Worm (Caenorhabditis elegans): ENCODE results near the gene T05A7.7.
"Not testable (repeated sequence)": the region's sequence is repeated elsewhere in the genome, so short reads cannot be mapped to it uniquely, and the experiment has no call there.

Gene T05A7.7

ce11 chrII:4706359-4706871, 25.1 kb upstream of the T05A7.7 start, which contains the start of the genes F10G7.9 and tsn-1:
TSS of gene F10G7.9 (minus strand) at chrII:4706485.
TSS of gene tsn-1 (plus strand) at chrII:4706821.
- TF ChIP-seq nhr-10 (tag; optimal IDR thresholded peaks at IDR 0.05) (no peak), sma-9 (GFP tag; optimal IDR thresholded peaks at IDR 0.05) (peak; percentile 22), sma-9 (tag; optimal IDR thresholded peaks at IDR 0.05) (no peak), nhr-77 (tag; optimal IDR thresholded peaks at IDR 0.05) (no peak), egl-27 (tag; optimal IDR thresholded peaks at IDR 0.05) (peak; percentile 23), nhr-21 (tag; optimal IDR thresholded peaks at IDR 0.05) (peak; percentile 7), R02D3.7 (tag; optimal IDR thresholded peaks at IDR 0.05) (no peak), unc-62 (GFP tag; optimal IDR thresholded peaks at IDR 0.05) (no peak), mdl-1 (tag; optimal IDR thresholded peaks at IDR 0.05) (no peak), lsy-2 (tag; optimal IDR thresholded peaks at IDR 0.05) (peak; percentile 86 to 97), zag-1 (tag; optimal IDR thresholded peaks at IDR 0.05) (no peak), unc-55 (GFP tag; optimal IDR thresholded peaks at IDR 0.05) (peak; percentile 67), gmeb-1 (tag; optimal IDR thresholded peaks at IDR 0.05) (peak; percentile 69), ZK546.5 (tag; optimal IDR thresholded peaks at IDR 0.05) (no peak), nhr-6 (tag; optimal IDR thresholded peaks at IDR 0.05) (no peak), C34F6.9 (tag; optimal IDR thresholded peaks at IDR 0.05) (peak; percentile 82), nhr-11 (tag; optimal IDR thresholded peaks at IDR 0.05) (no peak), sem-4 (tag; optimal IDR thresholded peaks at IDR 0.05) (no peak), F13H6.1 (tag; optimal IDR thresholded peaks at IDR 0.05) (peak; percentile 35), lin-11 (tag; optimal IDR thresholded peaks at IDR 0.05) (peak; percentile 45), nhr-23 (tag; optimal IDR thresholded peaks at IDR 0.05) (no peak), nhr-12 (tag; optimal IDR thresholded peaks at IDR 0.05) (no peak), crh-2 (tag; optimal IDR thresholded peaks at IDR 0.05) (peak; percentile 52), aly-2 (tag; optimal IDR thresholded peaks at IDR 0.05) (no peak), nhr-129 (tag; optimal IDR thresholded peaks at IDR 0.05) (peak; percentile 29), dmd-4 (tag; optimal IDR thresholded peaks at IDR 0.05) (no peak), skn-1 (tag; optimal IDR thresholded peaks at IDR 0.05) (no peak), alr-1 (tag; optimal IDR thresholded peaks at IDR 0.05) (no peak), unc-39 (tag; optimal IDR thresholded peaks at IDR 0.05) (no peak), mbf-1 (tag; optimal IDR thresholded peaks at IDR 0.05) (no peak), lin-13 (GFP tag; optimal IDR thresholded peaks at IDR 0.05) (no peak), elt-3 (tag; optimal IDR thresholded peaks at IDR 0.05) (no peak), Y55F3AM.14 (GFP tag; optimal IDR thresholded peaks at IDR 0.05) (no peak), elt-1 (tag; optimal IDR thresholded peaks at IDR 0.05) (no peak), ama-1 (optimal IDR thresholded peaks at IDR 0.05) (peak; percentile 25), ceh-82 (tag; optimal IDR thresholded peaks at IDR 0.05) (no peak), fos-1 (tag; optimal IDR thresholded peaks at IDR 0.05) (peak; percentile 69), nhr-237 (tag; optimal IDR thresholded peaks at IDR 0.05) (no peak), nhr-25 (tag; optimal IDR thresholded peaks at IDR 0.05) (peak; percentile 41), sma-3 (GFP tag; optimal IDR thresholded peaks at IDR 0.05) (peak; percentile 47)

- TF ChIP-seq unc-62 (GFP tag; optimal IDR thresholded peaks at IDR 0.05) = no peak
Observed at ce11 chrII:4703011-4703410, 21.7 kb upstream of the T05A7.7 start.

ce11 chrII:4701482-4702119, 20.3 kb upstream of the T05A7.7 start, which contains the start of gene unc-85:
TSS of gene unc-85 (plus strand) at chrII:4702069.
- TF ChIP-seq gmeb-1 (tag; optimal IDR thresholded peaks at IDR 0.05) (peak; percentile 58), sma-3 (GFP tag; optimal IDR thresholded peaks at IDR 0.05) (peak; percentile 78), mdl-1 (tag; optimal IDR thresholded peaks at IDR 0.05) (peak in 1 of 2 experiments; percentile 44), nhr-6 (tag; optimal IDR thresholded peaks at IDR 0.05) (peak; percentile 22), nhr-129 (tag; optimal IDR thresholded peaks at IDR 0.05) (peak; percentile 71), crh-2 (tag; optimal IDR thresholded peaks at IDR 0.05) (peak; percentile 73), nhr-25 (tag; optimal IDR thresholded peaks at IDR 0.05) (peak; percentile 69), F13H6.1 (tag; optimal IDR thresholded peaks at IDR 0.05) (peak; percentile 80), lin-13 (GFP tag; optimal IDR thresholded peaks at IDR 0.05) (peak; percentile 65), sma-9 (GFP tag; optimal IDR thresholded peaks at IDR 0.05) (peak; percentile 22), unc-55 (GFP tag; optimal IDR thresholded peaks at IDR 0.05) (peak; percentile 69), lin-11 (tag; optimal IDR thresholded peaks at IDR 0.05) (peak; percentile 23), nhr-21 (tag; optimal IDR thresholded peaks at IDR 0.05) (peak; percentile 17), lsy-2 (tag; optimal IDR thresholded peaks at IDR 0.05) (peak; percentile 66 to 89), C34F6.9 (tag; optimal IDR thresholded peaks at IDR 0.05) (peak; percentile 62)
- TF ChIP-seq sma-9 (tag; optimal IDR thresholded peaks at IDR 0.05) = not testable (repeated sequence)
